Worm (Caenorhabditis elegans): Measurements from ENCODE around the gene srbc-77.
"Not testable (repeated sequence)": the region's sequence is repeated elsewhere in the genome, so short reads cannot be mapped to it uniquely, and the experiment has no call there.

Gene srbc-77

ce11 chrV:15929882-15930281, at the start of gene srbc-77:
Gene srbc-77 (plus strand): TSS chrV:15930182.
- not testable (repeated sequence) for TF ChIP-seq ets-7 (tag; optimal IDR thresholded peaks at IDR 0.05); hmg-4 (GFP tag; optimal IDR thresholded peaks at IDR 0.05); ama-1 (optimal IDR thresholded peaks at IDR 0.05)

- TF ChIP-seq ceh-13 (GFP tag; optimal IDR thresholded peaks at IDR 0.05) (no peak), ets-7 (tag; optimal IDR thresholded peaks at IDR 0.05) (no peak), hnd-1 (tag; optimal IDR thresholded peaks at IDR 0.05) (no peak), aly-1 (tag; optimal IDR thresholded peaks at IDR 0.05) (no peak), pes-1 (GFP tag; IDR thresholded peaks at IDR 0.05) (no peak), tbx-11 (GFP tag; IDR thresholded peaks at IDR 0.05) (no peak), scrt-1 (GFP tag; IDR thresholded peaks at IDR 0.05) (no peak), F13C5.2 (tag; optimal IDR thresholded peaks at IDR 0.05) (no peak), tra-4 (tag; optimal IDR thresholded peaks at IDR 0.05) (no peak), sea-1 (GFP tag; conservative IDR thresholded peaks at IDR 0.05) (no peak), ceh-36 (tag; optimal IDR thresholded peaks at IDR 0.05) (no peak), flt-1 (GFP tag; IDR thresholded peaks at IDR 0.05) (no peak), B0310.2 (tag; optimal IDR thresholded peaks at IDR 0.05) (no peak), hmg-4 (GFP tag; optimal IDR thresholded peaks at IDR 0.05) (no peak), tbx-37 (GFP tag; conservative IDR thresholded peaks at IDR 0.05) (no peak), hmbx-1 (tag; optimal IDR thresholded peaks at IDR 0.05) (no peak), ama-1 (optimal IDR thresholded peaks at IDR 0.05) (no peak)
These were observed 49.3 kb upstream of the srbc-77 start for ce11 chrV:15880705-15881104.

- TF ChIP-seq aly-1 (tag; optimal IDR thresholded peaks at IDR 0.05) (no peak), ceh-36 (tag; optimal IDR thresholded peaks at IDR 0.05) (no peak), scrt-1 (GFP tag; IDR thresholded peaks at IDR 0.05) (no peak), ceh-13 (GFP tag; optimal IDR thresholded peaks at IDR 0.05) (no peak), ets-7 (tag; optimal IDR thresholded peaks at IDR 0.05) (no peak), hmg-4 (GFP tag; optimal IDR thresholded peaks at IDR 0.05) (no peak), flt-1 (GFP tag; IDR thresholded peaks at IDR 0.05) (no peak), sea-1 (GFP tag; conservative IDR thresholded peaks at IDR 0.05) (no peak), tra-4 (tag; optimal IDR thresholded peaks at IDR 0.05) (no peak), ama-1 (optimal IDR thresholded peaks at IDR 0.05) (no peak), pes-1 (GFP tag; IDR thresholded peaks at IDR 0.05) (no peak), B0310.2 (tag; optimal IDR thresholded peaks at IDR 0.05) (no peak), tbx-37 (GFP tag; conservative IDR thresholded peaks at IDR 0.05) (no peak)
These were observed 45.3 kb upstream of the srbc-77 start, which contains the start of gene oac-42 for ce11 chrV:15884698-15885097. Gene oac-42 (minus strand): TSS chrV:15884798.

DNA sequence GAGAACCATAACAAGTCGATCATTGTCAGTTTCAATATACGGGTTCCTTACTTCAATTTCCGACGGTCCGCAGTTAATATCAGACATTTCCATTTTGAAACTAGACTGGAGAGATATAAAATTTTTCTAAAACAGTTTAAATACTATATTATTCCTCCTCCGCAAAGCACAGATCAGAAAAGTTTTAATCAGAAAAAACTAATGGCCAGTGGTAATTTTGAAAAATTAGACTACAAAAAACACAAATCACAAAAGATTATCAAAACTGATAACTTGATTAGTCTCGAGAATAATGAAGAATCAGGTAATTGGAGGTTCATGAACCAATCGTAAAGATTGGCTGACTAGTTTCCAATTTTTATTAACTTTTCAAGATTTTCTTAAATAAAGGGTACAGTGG, 44.0 kb upstream of the srbc-77 start, which contains the start of gene T06C12.9:
TSS of gene T06C12.9 (minus strand) at position 101 of the 400 bp plus-strand sequence.
- no peak for TF ChIP-seq hmg-4 (GFP tag; optimal IDR thresholded peaks at IDR 0.05)
- no peak for TF ChIP-seq aly-1 (tag; optimal IDR thresholded peaks at IDR 0.05)
- TF ChIP-seq scrt-1 (GFP tag; IDR thresholded peaks at IDR 0.05): no peak
- TF ChIP-seq hnd-1 (tag; optimal IDR thresholded peaks at IDR 0.05): no peak
- no peak for TF ChIP-seq F13C5.2 (tag; optimal IDR thresholded peaks at IDR 0.05)
- no peak for TF ChIP-seq ama-1 (optimal IDR thresholded peaks at IDR 0.05)
- TF ChIP-seq ceh-13 (GFP tag; optimal IDR thresholded peaks at IDR 0.05): no peak
- no peak for TF ChIP-seq B0310.2 (tag; optimal IDR thresholded peaks at IDR 0.05)
- TF ChIP-seq sea-1 (GFP tag; conservative IDR thresholded peaks at IDR 0.05): no peak

DNA sequence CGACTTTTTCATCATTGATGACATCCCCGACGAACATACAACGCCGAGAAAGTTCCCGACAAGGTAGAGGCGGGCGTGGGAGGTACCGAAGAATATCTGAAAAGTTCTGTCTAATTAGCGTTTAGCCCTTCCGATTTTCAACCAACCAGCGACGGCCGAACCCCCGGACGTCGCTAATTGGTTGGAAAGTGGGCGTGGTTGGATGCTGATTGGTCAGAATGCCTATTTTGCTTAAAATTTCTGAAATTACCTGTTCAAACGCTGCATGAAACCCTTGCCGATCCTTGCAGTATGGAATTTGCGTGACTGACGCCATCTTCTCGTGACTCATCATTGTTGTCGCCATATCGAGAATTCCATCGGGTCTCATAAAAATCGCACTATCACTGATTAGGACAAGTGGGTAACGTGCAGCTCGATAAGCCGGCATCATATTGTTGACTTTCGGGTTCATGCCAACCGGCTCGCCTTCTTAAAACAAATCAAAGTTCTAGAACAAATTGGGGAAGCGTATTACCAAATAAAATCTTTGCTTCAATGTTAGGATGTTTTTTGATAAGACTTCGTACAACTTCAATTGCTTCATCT, 42.2 kb upstream of the srbc-77 start:
- TF ChIP-seq F13C5.2 (tag; optimal IDR thresholded peaks at IDR 0.05) (no peak), pes-1 (GFP tag; IDR thresholded peaks at IDR 0.05) (no peak), scrt-1 (GFP tag; IDR thresholded peaks at IDR 0.05) (no peak), hmg-4 (GFP tag; optimal IDR thresholded peaks at IDR 0.05) (no peak), B0310.2 (tag; optimal IDR thresholded peaks at IDR 0.05) (no peak), ama-1 (optimal IDR thresholded peaks at IDR 0.05) (no peak), hmbx-1 (tag; optimal IDR thresholded peaks at IDR 0.05) (no peak), tra-4 (tag; optimal IDR thresholded peaks at IDR 0.05) (no peak), hnd-1 (tag; optimal IDR thresholded peaks at IDR 0.05) (no peak), flt-1 (GFP tag; IDR thresholded peaks at IDR 0.05) (no peak), sea-1 (GFP tag; conservative IDR thresholded peaks at IDR 0.05) (no peak), aly-1 (tag; optimal IDR thresholded peaks at IDR 0.05) (no peak), ets-7 (tag; optimal IDR thresholded peaks at IDR 0.05) (no peak), ceh-36 (tag; optimal IDR thresholded peaks at IDR 0.05) (no peak), tbx-37 (GFP tag; conservative IDR thresholded peaks at IDR 0.05) (no peak), tbx-11 (GFP tag; IDR thresholded peaks at IDR 0.05) (no peak), ceh-13 (GFP tag; optimal IDR thresholded peaks at IDR 0.05) (no peak)

DNA sequence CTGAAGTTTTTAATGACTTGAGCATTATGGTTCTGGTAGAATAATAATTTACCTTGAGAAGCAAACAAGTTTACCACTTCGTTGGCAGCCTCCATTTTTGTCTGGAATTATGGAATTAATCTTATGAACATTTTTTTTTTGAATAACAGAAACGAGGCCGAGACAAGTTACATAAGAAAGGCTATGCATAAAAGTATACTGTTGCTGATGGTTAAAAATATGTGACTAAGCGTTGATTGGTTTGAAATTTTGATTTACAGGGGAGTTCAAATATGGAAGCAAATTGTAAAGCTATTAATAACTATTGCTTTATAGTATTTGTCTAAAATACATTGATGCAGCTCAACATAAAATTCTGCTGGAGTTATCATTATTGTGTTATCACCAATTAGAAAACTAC, 41.2 kb upstream of the srbc-77 start, which contains the start of gene cgt-1:
TSS of gene cgt-1 (minus strand) at position 101 of the 400 bp plus-strand sequence.
- TF ChIP-seq tbx-37 (GFP tag; conservative IDR thresholded peaks at IDR 0.05): no peak
- no peak for TF ChIP-seq ceh-13 (GFP tag; optimal IDR thresholded peaks at IDR 0.05)
- no peak for TF ChIP-seq F13C5.2 (tag; optimal IDR thresholded peaks at IDR 0.05)
- TF ChIP-seq hmg-4 (GFP tag; optimal IDR thresholded peaks at IDR 0.05): no peak
- TF ChIP-seq aly-1 (tag; optimal IDR thresholded peaks at IDR 0.05): no peak
- TF ChIP-seq ceh-36 (tag; optimal IDR thresholded peaks at IDR 0.05): no peak
- TF ChIP-seq B0310.2 (tag; optimal IDR thresholded peaks at IDR 0.05): no peak
- no peak for TF ChIP-seq pes-1 (GFP tag; IDR thresholded peaks at IDR 0.05)
- TF ChIP-seq tbx-11 (GFP tag; IDR thresholded peaks at IDR 0.05): no peak
- TF ChIP-seq sea-1 (GFP tag; conservative IDR thresholded peaks at IDR 0.05): no peak
- TF ChIP-seq flt-1 (GFP tag; IDR thresholded peaks at IDR 0.05): no peak
- TF ChIP-seq scrt-1 (GFP tag; IDR thresholded peaks at IDR 0.05): no peak
- no peak for TF ChIP-seq ama-1 (optimal IDR thresholded peaks at IDR 0.05)
- TF ChIP-seq tra-4 (tag; optimal IDR thresholded peaks at IDR 0.05): no peak
- TF ChIP-seq hnd-1 (tag; optimal IDR thresholded peaks at IDR 0.05): no peak

DNA sequence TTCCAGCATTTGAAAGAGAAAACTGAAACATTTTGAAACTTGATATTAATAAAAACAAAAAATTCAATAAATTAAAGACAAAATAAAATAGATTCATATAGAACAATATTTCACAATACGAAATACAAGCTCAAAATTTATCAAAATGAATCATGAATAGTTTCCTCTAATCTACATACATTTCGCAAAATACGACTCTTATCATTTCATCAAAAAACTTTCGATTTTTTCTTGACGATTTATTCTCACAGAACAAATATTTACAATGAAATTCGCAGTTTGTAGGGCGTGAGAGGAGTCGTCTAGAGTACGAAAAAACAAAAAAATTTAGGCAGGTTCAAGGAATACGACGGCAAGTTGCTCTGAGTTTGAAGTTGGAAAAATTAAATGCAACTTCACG, 39.9 kb upstream of the srbc-77 start:
- TF ChIP-seq ets-7 (tag; optimal IDR thresholded peaks at IDR 0.05): no peak
- TF ChIP-seq tra-4 (tag; optimal IDR thresholded peaks at IDR 0.05): no peak
- TF ChIP-seq ceh-13 (GFP tag; optimal IDR thresholded peaks at IDR 0.05): no peak
- TF ChIP-seq hmbx-1 (tag; optimal IDR thresholded peaks at IDR 0.05): no peak
- no peak for TF ChIP-seq scrt-1 (GFP tag; IDR thresholded peaks at IDR 0.05)
- TF ChIP-seq flt-1 (GFP tag; IDR thresholded peaks at IDR 0.05): no peak
- TF ChIP-seq ceh-36 (tag; optimal IDR thresholded peaks at IDR 0.05): no peak
- no peak for TF ChIP-seq tbx-11 (GFP tag; IDR thresholded peaks at IDR 0.05)
- no peak for TF ChIP-seq tbx-37 (GFP tag; conservative IDR thresholded peaks at IDR 0.05)
- TF ChIP-seq ama-1 (optimal IDR thresholded peaks at IDR 0.05): no peak
- no peak for TF ChIP-seq B0310.2 (tag; optimal IDR thresholded peaks at IDR 0.05)
- no peak for TF ChIP-seq pes-1 (GFP tag; IDR thresholded peaks at IDR 0.05)
